Fruit fly (Drosophila melanogaster) whole organism, embryonic: ENCODE results near the gene CG2854.

ENCODE experiments used
- Adf1 ChIP-seq: fragments of 200-800 bp; sonication (Bioruptor generic); IDR thresholded peaks from 2 replicates; pipeline ENCODE4 v1.3.6; 2022; ENCODE audit warnings: missing biosample characterization, missing genetic modification characterization
- CG10147 ChIP-seq: fragments of 200-800 bp; sonication (Bioruptor generic); optimal IDR thresholded peaks from 2 replicates; lab custom pipeline; 2019; ENCODE audit warnings: missing biosample characterization, mild to moderate bottlenecking, missing genetic modification characterization, moderate library complexity
- CG10654 ChIP-seq: fragments of 200-800 bp; sonication (Bioruptor generic); optimal IDR thresholded peaks from 2 replicates; lab custom pipeline; 2016; ENCODE audit warnings: missing biosample characterization, missing genetic modification characterization
- CG11504 ChIP-seq: fragments of 200-800 bp; sonication (Bioruptor generic); optimal IDR thresholded peaks from 3 replicates; lab custom pipeline; 2019; ENCODE audit warnings: missing biosample characterization, mild to moderate bottlenecking, missing genetic modification characterization, moderate library complexity
- CG13287 ChIP-seq: fragments of 200-800 bp; sonication (Bioruptor generic); IDR thresholded peaks from 2 replicates; pipeline ENCODE4 v1.3.6; 2022; ENCODE audit warnings: missing biosample characterization, missing genetic modification characterization; ENCODE audit not compliant: partially characterized antibody
- CG13624 ChIP-seq: fragments of 200-800 bp; sonication (Bioruptor generic); optimal IDR thresholded peaks from 2 replicates; lab custom pipeline; 2016; ENCODE audit warnings: missing biosample characterization, missing genetic modification characterization
- CG14667 ChIP-seq: fragments of 200-800 bp; sonication (Bioruptor generic); IDR thresholded peaks from 2 replicates; pipeline ENCODE4 v1.3.6; 2022; ENCODE audit warnings: missing biosample characterization, missing genetic modification characterization
- CG15011 ChIP-seq: fragments of 200-800 bp; sonication (Bioruptor generic); optimal IDR thresholded peaks from 3 replicates; lab custom pipeline; 2018; ENCODE audit warnings: missing biosample characterization, mild to moderate bottlenecking, missing genetic modification characterization
- CG16815 ChIP-seq: fragments of 200-800 bp; sonication (Bioruptor generic); optimal IDR thresholded peaks from 3 replicates; lab custom pipeline; 2017; ENCODE audit warnings: missing biosample characterization, mild to moderate bottlenecking, missing genetic modification characterization
- CG16863 ChIP-seq: fragments of 200-800 bp; sonication (Bioruptor generic); optimal IDR thresholded peaks from 3 replicates; lab custom pipeline; 2016; ENCODE audit warnings: missing biosample characterization, missing genetic modification characterization
- CG17359 ChIP-seq: fragments of 200-800 bp; sonication (Bioruptor generic); optimal IDR thresholded peaks from 3 replicates; lab custom pipeline; 2018; ENCODE audit warnings: missing biosample characterization, mild to moderate bottlenecking, missing genetic modification characterization, moderate library complexity
- CG30431 ChIP-seq: fragments of 200-800 bp; sonication (Bioruptor generic); optimal IDR thresholded peaks from 2 replicates; lab custom pipeline; 2017; ENCODE audit warnings: missing biosample characterization, missing genetic modification characterization
- CG3281 ChIP-seq: fragments of 200-800 bp; sonication (Bioruptor generic); optimal IDR thresholded peaks from 3 replicates; lab custom pipeline; 2017; ENCODE audit warnings: missing biosample characterization, mild to moderate bottlenecking, missing genetic modification characterization
- CG33557 ChIP-seq: fragments of 200-800 bp; sonication (Bioruptor generic); optimal IDR thresholded peaks from 2 replicates; lab custom pipeline; 2019; ENCODE audit warnings: missing biosample characterization, mild to moderate bottlenecking, missing genetic modification characterization, moderate library complexity
- CG7987 ChIP-seq: fragments of 200-800 bp; sonication (Bioruptor generic); optimal IDR thresholded peaks from 2 replicates; lab custom pipeline; 2018; ENCODE audit warnings: missing biosample characterization, mild to moderate bottlenecking, missing genetic modification characterization, moderate library complexity
- CG9215 ChIP-seq: fragments of 200-800 bp; sonication (Bioruptor generic); IDR thresholded peaks from 2 replicates; pipeline ENCODE4 v1.3.6; 2022; ENCODE audit warnings: missing biosample characterization, missing genetic modification characterization
- D ChIP-seq, 2 experiments: fragments of 200-800 bp in 1 of 2; fragments of >200 bp in 1 of 2; sonication (Bioruptor generic) in 1 of 2; optimal IDR thresholded peaks; 2 replicates in 1 of 2; 3 replicates in 1 of 2; lab custom pipeline; 2017; ENCODE audit warnings: mild to moderate bottlenecking in 1 of 2, missing biosample characterization in 1 of 2, missing genetic modification characterization in 1 of 2, missing genetic modification reagents in 1 of 2
- Dbx ChIP-seq: fragments of 200-800 bp; sonication (Bioruptor generic); IDR thresholded peaks from 3 replicates; pipeline ENCODE4 v1.3.6; 2022; ENCODE audit warnings: missing biosample characterization, missing genetic modification characterization
- Deaf1 ChIP-seq: fragments of 200-800 bp; optimal IDR thresholded peaks from 3 replicates; lab custom pipeline; 2019; ENCODE audit warnings: missing biosample characterization, mild to moderate bottlenecking, missing genetic modification characterization, moderate library complexity
- Elba2 ChIP-seq: fragments of 200-800 bp; sonication (Bioruptor generic); optimal IDR thresholded peaks from 3 replicates; lab custom pipeline; 2016; ENCODE audit warnings: missing biosample characterization, missing genetic modification characterization
- Ets97D ChIP-seq: fragments of 200-800 bp; sonication (Bioruptor generic); optimal IDR thresholded peaks from 3 replicates; lab custom pipeline; 2016; ENCODE audit warnings: missing biosample characterization, missing genetic modification characterization
- Fer3 ChIP-seq: fragments of 200-800 bp; sonication (Bioruptor generic); optimal IDR thresholded peaks from 2 replicates; lab custom pipeline; 2018; ENCODE audit warnings: missing biosample characterization, mild to moderate bottlenecking, missing genetic modification characterization, moderate library complexity
- H15 ChIP-seq: fragments of 200-800 bp; sonication (Bioruptor generic); IDR thresholded peaks from 3 replicates; pipeline ENCODE4 v1.3.6; 2022; ENCODE audit warnings: missing biosample characterization, missing genetic modification characterization
- HLH4C ChIP-seq: fragments of 200-800 bp; sonication (Bioruptor generic); IDR thresholded peaks from 3 replicates; pipeline ENCODE4 v1.3.6; 2022; ENCODE audit warnings: missing biosample characterization, missing genetic modification characterization; ENCODE audit not compliant: partially characterized antibody
- HLHmδ ChIP-seq: fragments of 200-800 bp; sonication (Bioruptor generic); optimal IDR thresholded peaks from 2 replicates; lab custom pipeline; 2018; ENCODE audit warnings: missing biosample characterization, mild to moderate bottlenecking, missing genetic modification characterization, moderate library complexity
- MESR4 ChIP-seq: fragments of 200-800 bp; sonication (Bioruptor generic); optimal IDR thresholded peaks from 2 replicates; lab custom pipeline; 2018; ENCODE audit warnings: missing biosample characterization, mild to moderate bottlenecking, missing genetic modification characterization, moderate library complexity
- Mes4 ChIP-seq: fragments of 200-800 bp; sonication (Bioruptor generic); optimal IDR thresholded peaks from 2 replicates; lab custom pipeline; 2016; ENCODE audit warnings: missing biosample characterization, missing genetic modification characterization
- NC2β ChIP-seq: fragments of 200-800 bp; sonication (Bioruptor generic); optimal IDR thresholded peaks from 2 replicates; lab custom pipeline; 2016; ENCODE audit warnings: missing biosample characterization, missing genetic modification characterization
- NFAT ChIP-seq: fragments of 200-800 bp; sonication (Bioruptor generic); IDR thresholded peaks from 2 replicates; pipeline ENCODE4 v1.3.6; 2022; ENCODE audit warnings: missing biosample characterization, missing genetic modification characterization
- Rx ChIP-seq: fragments of 200-800 bp; sonication (Bioruptor generic); IDR thresholded peaks from 2 replicates; pipeline ENCODE4 v1.3.6; 2022; ENCODE audit warnings: missing biosample characterization, missing genetic modification characterization
- Taf1 ChIP-seq: fragments of 200-800 bp; sonication (Bioruptor generic); IDR thresholded peaks from 2 replicates; pipeline ENCODE4 v1.3.6; 2022; ENCODE audit warnings: missing biosample characterization, missing genetic modification characterization
- Usf ChIP-seq: fragments of 200-800 bp; sonication (Bioruptor generic); optimal IDR thresholded peaks from 2 replicates; lab custom pipeline; 2017; ENCODE audit warnings: missing genotype, missing biosample characterization, missing genetic modification characterization
- YL-1 ChIP-seq: fragments of 200-800 bp; sonication (Bioruptor generic); optimal IDR thresholded peaks from 3 replicates; lab custom pipeline; 2017; ENCODE audit warnings: missing biosample characterization, mild to moderate bottlenecking, missing genetic modification characterization
- al ChIP-seq: fragments of 200-800 bp; sonication (Bioruptor generic); IDR thresholded peaks from 2 replicates; pipeline ENCODE4 v1.3.6; 2022; ENCODE audit warnings: missing biosample characterization, missing genetic modification characterization
- chinmo ChIP-seq: fragments of 200-800 bp; sonication (Bioruptor generic); IDR thresholded peaks from 4 replicates; pipeline ENCODE4 v1.3.6; 2022; ENCODE audit warnings: missing biosample characterization, missing genetic modification characterization; ENCODE audit not compliant: partially characterized antibody
- crp ChIP-seq, 2 experiments: fragments of 200-800 bp; sonication (Bioruptor generic); optimal IDR thresholded peaks; 2 replicates in 1 of 2; 3 replicates in 1 of 2; lab custom pipeline; 2017; ENCODE audit warnings: missing biosample characterization in 2 of 2, missing genetic modification characterization in 2 of 2, mild to moderate bottlenecking in 1 of 2, moderate library complexity in 1 of 2
- dmrt99B ChIP-seq: fragments of 200-800 bp; sonication (Bioruptor generic); optimal IDR thresholded peaks from 2 replicates; lab custom pipeline; 2018; ENCODE audit warnings: missing biosample characterization, mild to moderate bottlenecking, missing genetic modification characterization, moderate library complexity
- gsb-n ChIP-seq: fragments of 200-800 bp; sonication (Bioruptor generic); optimal IDR thresholded peaks from 3 replicates; lab custom pipeline; 2018; ENCODE audit warnings: missing biosample characterization, mild to moderate bottlenecking, missing genetic modification characterization
- kay ChIP-seq: fragments of 200-800 bp; sonication (Bioruptor generic); optimal IDR thresholded peaks from 2 replicates; lab custom pipeline; 2016; ENCODE audit warnings: missing biosample characterization, missing genetic modification characterization
- mam ChIP-seq: fragments of 200-800 bp; sonication (Bioruptor generic); optimal IDR thresholded peaks from 3 replicates; lab custom pipeline; 2016; ENCODE audit warnings: missing biosample characterization, missing genetic modification characterization
- nerfin-1 ChIP-seq: fragments of 200-800 bp; sonication (Bioruptor generic); optimal IDR thresholded peaks from 3 replicates; lab custom pipeline; 2019; ENCODE audit warnings: missing biosample characterization, mild to moderate bottlenecking, missing genetic modification characterization, moderate library complexity
- odd ChIP-seq: fragments of 200-800 bp; sonication (Bioruptor generic); optimal IDR thresholded peaks from 2 replicates; lab custom pipeline; 2017; ENCODE audit warnings: missing biosample characterization, mild to moderate bottlenecking, missing genetic modification characterization
- sc ChIP-seq, 3 experiments: fragments of >200 bp in 2 of 3; fragments of 200-800 bp in 1 of 3; sonication (Bioruptor generic) in 1 of 3; optimal IDR thresholded peaks; 2 replicates in 2 of 3; 3 replicates in 1 of 3; lab custom pipeline; 2017; ENCODE audit warnings: mild to moderate bottlenecking in 1 of 3, missing biosample characterization in 1 of 3, missing genetic modification characterization in 1 of 3, missing genetic modification reagents in 1 of 3
- sd ChIP-seq: fragments of 200-800 bp; sonication (Bioruptor generic); optimal IDR thresholded peaks from 3 replicates; lab custom pipeline; 2018; ENCODE audit warnings: missing biosample characterization, mild to moderate bottlenecking, missing genetic modification characterization, moderate library complexity
- tap ChIP-seq: fragments of 200-800 bp; optimal IDR thresholded peaks from 3 replicates; lab custom pipeline; 2019; ENCODE audit warnings: missing biosample characterization, mild to moderate bottlenecking, missing genetic modification characterization, moderate library complexity
- ttk ChIP-seq: fragments of 200-800 bp; sonication (Bioruptor generic); IDR thresholded peaks from 2 replicates; pipeline ENCODE4 v2.1.2; 2022; ENCODE audit warnings: missing biosample characterization, missing genetic modification characterization
- twi ChIP-seq: fragments of 200-800 bp; optimal IDR thresholded peaks from 2 replicates; lab custom pipeline; 2019; ENCODE audit warnings: missing biosample characterization, mild to moderate bottlenecking, missing genetic modification characterization, moderate library complexity
- tx ChIP-seq: fragments of 200-800 bp; sonication (Bioruptor generic); optimal IDR thresholded peaks from 2 replicates; lab custom pipeline; 2016; ENCODE audit warnings: missing biosample characterization, missing genetic modification characterization
- zen2 ChIP-seq: fragments of 200-800 bp; sonication (Bioruptor generic); IDR thresholded peaks from 3 replicates; pipeline ENCODE4 v1.3.6; 2022; ENCODE audit warnings: missing biosample characterization, missing genetic modification characterization; ENCODE audit not compliant: partially characterized antibody

CG2854 gene

dm6 chrX:2365405-2365804 lies 38.5 kb downstream of the CG2854 start (continued):
- TF ChIP-seq sc (optimal IDR thresholded peaks at IDR 0.05; lab: Kevin White, UChicago) (no peak), sc (GFP tag; optimal IDR thresholded peaks at IDR 0.05; lab: Kevin White, UChicago) (no peak), Dbx (no peak), YL-1 (GFP tag; lab: Kevin White, UChicago) (no peak), tx (no peak), CG7987 (GFP tag; lab: Kevin White, UChicago) (no peak), CG14667 (GFP tag; lab: Robert Waterston, UW) (no peak), sd (no peak), CG17359 (peak; percentile 17), CG10654 (no peak), Usf (no peak), HLHmδ (no peak), Elba2 (GFP tag; lab: Kevin White, UChicago) (no peak), crp (GFP tag; optimal IDR thresholded peaks at IDR 0.05; lab: Kevin White, UChicago) (no peak), mam (GFP tag; lab: Kevin White, UChicago) (no peak), Mes4 (no peak), tap (tag; lab: Kevin White, UChicago) (no peak), CG16863 (no peak)

dm6 chrX:2366171-2366570 lies 39.2 kb downstream of the CG2854 start, which contains the start of gene CG2841:
Gene CG2841 (minus strand): TSS chrX:2366356.
- TF ChIP-seq dmrt99B (tag; lab: Kevin White, UChicago) (no peak), mam (GFP tag; lab: Kevin White, UChicago) (no peak), CG30431 (no peak), MESR4 (no peak), CG10147 (GFP tag; lab: Kevin White, UChicago) (no peak), NFAT (no peak), twi (tag; lab: Kevin White, UChicago) (no peak), Deaf1 (tag; lab: Kevin White, UChicago) (peak; percentile 18), H15 (GFP tag; lab: Robert Waterston, UW) (no peak), CG33557 (no peak), CG16815 (no peak), CG11504 (tag; lab: Kevin White, UChicago) (no peak), HLH4C (0 out of 3 replicates have a peak, but pooled peaks have one; percentile 13), chinmo (GFP tag; lab: Robert Waterston, UW) (0 out of 4 replicates have a peak, but pooled peaks have one; percentile 48), nerfin-1 (no peak), YL-1 (GFP tag; lab: Kevin White, UChicago) (no peak), Ets97D (GFP tag; lab: Kevin White, UChicago) (no peak), CG9215 (no peak), HLHmδ (no peak), CG15011 (no peak), Rx (GFP tag; lab: Robert Waterston, UW) (no peak), ttk (GFP tag; lab: Robert Waterston, UW) (peak; percentile 36; the same call in 1 of the 2 replicates), CG3281 (GFP tag; lab: Kevin White, UChicago) (no peak), odd (GFP tag; lab: Kevin White, UChicago) (no peak), Fer3 (tag; lab: Kevin White, UChicago) (no peak), zen2 (GFP tag; lab: Robert Waterston, UW) (no peak), NC2β (no peak), CG13287 (GFP tag; lab: Robert Waterston, UW) (peak; percentile 21; the same call in 1 of the 2 replicates), D (optimal IDR thresholded peaks at IDR 0.05; lab: Kevin White, UChicago) (no peak), D (GFP tag; optimal IDR thresholded peaks at IDR 0.05; lab: Kevin White, UChicago) (no peak), CG13624 (GFP tag; lab: Kevin White, UChicago) (no peak), kay (GFP tag; lab: Kevin White, UChicago) (no peak), gsb-n (tag; lab: Kevin White, UChicago) (no peak), Adf1 (GFP tag; lab: Robert Waterston, UW) (peak; percentile 72), al (GFP tag; lab: Robert Waterston, UW) (no peak), Taf1 (GFP tag; lab: Robert Waterston, UW) (no peak)
